Fruit fly (Drosophila melanogaster) Kc167 (cell line): ENCODE measurements around the gene CG42355.

Experiments
- Sin3A ChIP-seq: fragments of >200 bp; optimal IDR thresholded peaks from 2 replicates; lab custom pipeline; 2018; ENCODE audit warnings: missing external identifiers
- insv ChIP-seq: fragments of >200 bp; optimal IDR thresholded peaks from 3 replicates; lab custom pipeline; 2018; ENCODE audit warnings: missing external identifiers
- psq ChIP-seq: fragments of >200 bp; optimal IDR thresholded peaks from 2 replicates; lab custom pipeline; 2017; ENCODE audit warnings: missing external identifiers

DNA sequence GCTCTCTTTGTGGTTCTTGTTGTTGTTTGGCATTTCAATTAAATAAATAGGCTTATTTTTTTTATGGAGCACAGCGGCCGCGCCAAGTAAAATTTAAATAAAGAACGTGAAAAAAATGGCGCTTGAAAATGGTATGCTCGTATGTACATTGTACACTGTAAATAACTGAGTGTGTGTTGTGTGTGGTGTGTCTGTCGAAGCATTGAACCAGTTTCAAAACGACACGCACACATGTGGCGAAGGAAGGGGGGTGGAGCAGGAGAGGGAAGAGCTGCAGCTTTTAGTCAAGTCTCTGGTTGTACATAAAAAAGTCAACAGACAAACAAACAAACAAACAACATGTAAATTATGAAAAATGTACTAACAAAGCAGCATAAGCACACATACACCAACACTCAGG lies 33.3 kb downstream of the CG42355 start:
- TF ChIP-seq psq, result no peak
- TF ChIP-seq insv (lab: Kevin White, UChicago), result no peak
- no peak for TF ChIP-seq Sin3A
